Fruit fly (Drosophila melanogaster) whole organism, embryonic: ENCODE results near the gene Srrm234.

Source experiments
- CG12299 ChIP-seq: fragments of 200-800 bp; sonication (Bioruptor generic); optimal IDR thresholded peaks from 2 replicates; lab custom pipeline; 2018; ENCODE audit warnings: missing biosample characterization, mild to moderate bottlenecking, missing genetic modification characterization
- CG13424 ChIP-seq: fragments of 200-800 bp; sonication (Bioruptor generic); optimal IDR thresholded peaks from 2 replicates; lab custom pipeline; 2019; ENCODE audit warnings: missing biosample characterization, mild to moderate bottlenecking, missing genetic modification characterization, moderate library complexity
- CG30403 ChIP-seq: fragments of 200-800 bp; sonication (Bioruptor generic); optimal IDR thresholded peaks from 3 replicates; lab custom pipeline; 2016; ENCODE audit warnings: missing biosample characterization, missing genetic modification characterization
- CG4424 ChIP-seq: fragments of 200-800 bp; sonication (Bioruptor generic); optimal IDR thresholded peaks from 3 replicates; lab custom pipeline; 2016; ENCODE audit warnings: missing biosample characterization, missing genetic modification characterization
- CG7786 ChIP-seq: fragments of 200-800 bp; sonication (Bioruptor generic); optimal IDR thresholded peaks from 2 replicates; lab custom pipeline; 2016; ENCODE audit warnings: missing biosample characterization, missing genetic modification characterization
- NC2β ChIP-seq: fragments of 200-800 bp; sonication (Bioruptor generic); optimal IDR thresholded peaks from 2 replicates; lab custom pipeline; 2016; ENCODE audit warnings: missing biosample characterization, missing genetic modification characterization
- Opbp ChIP-seq: fragments of 200-800 bp; sonication (Bioruptor generic); IDR thresholded peaks from 3 replicates; pipeline ENCODE4 v1.3.6; 2022; ENCODE audit warnings: missing biosample characterization, missing genetic modification characterization; ENCODE audit not compliant: partially characterized antibody
- inv ChIP-seq: fragments of 200-800 bp; sonication (Bioruptor generic); IDR thresholded peaks from 2 replicates; pipeline ENCODE4 v1.3.6; 2022; ENCODE audit warnings: missing biosample characterization, missing genetic modification characterization; ENCODE audit not compliant: partially characterized antibody
- kni ChIP-seq: fragments of 200-800 bp; sonication (Bioruptor generic); optimal IDR thresholded peaks from 3 replicates; lab custom pipeline; 2017; ENCODE audit warnings: mild to moderate bottlenecking, missing biosample characterization, missing genetic modification reagents, missing genetic modification characterization
- lola ChIP-seq, 3 experiments: fragments of >200 bp in 2 of 3; fragments of 200-800 bp in 1 of 3; sonication (Bioruptor generic) in 1 of 3; optimal IDR thresholded peaks; 2 replicates each; lab custom pipeline; 2017 to 2019; ENCODE audit warnings: missing biosample characterization in 3 of 3, missing genetic modification characterization in 3 of 3, mild to moderate bottlenecking in 1 of 3, moderate library complexity in 1 of 3
- mirr ChIP-seq: fragments of 200-800 bp; sonication (Bioruptor generic); optimal IDR thresholded peaks from 3 replicates; lab custom pipeline; 2018; ENCODE audit warnings: missing biosample characterization, mild to moderate bottlenecking, missing genetic modification characterization
- psq ChIP-seq: fragments of 200-800 bp; sonication (Bioruptor generic); optimal IDR thresholded peaks from 2 replicates; lab custom pipeline; 2017; ENCODE audit warnings: missing biosample characterization, missing genetic modification characterization
- ssp ChIP-seq: fragments of 200-800 bp; sonication (Bioruptor generic); IDR thresholded peaks from 2 replicates; pipeline ENCODE4 v1.3.6; 2022; ENCODE audit warnings: missing biosample characterization, missing genetic modification characterization

DNA sequence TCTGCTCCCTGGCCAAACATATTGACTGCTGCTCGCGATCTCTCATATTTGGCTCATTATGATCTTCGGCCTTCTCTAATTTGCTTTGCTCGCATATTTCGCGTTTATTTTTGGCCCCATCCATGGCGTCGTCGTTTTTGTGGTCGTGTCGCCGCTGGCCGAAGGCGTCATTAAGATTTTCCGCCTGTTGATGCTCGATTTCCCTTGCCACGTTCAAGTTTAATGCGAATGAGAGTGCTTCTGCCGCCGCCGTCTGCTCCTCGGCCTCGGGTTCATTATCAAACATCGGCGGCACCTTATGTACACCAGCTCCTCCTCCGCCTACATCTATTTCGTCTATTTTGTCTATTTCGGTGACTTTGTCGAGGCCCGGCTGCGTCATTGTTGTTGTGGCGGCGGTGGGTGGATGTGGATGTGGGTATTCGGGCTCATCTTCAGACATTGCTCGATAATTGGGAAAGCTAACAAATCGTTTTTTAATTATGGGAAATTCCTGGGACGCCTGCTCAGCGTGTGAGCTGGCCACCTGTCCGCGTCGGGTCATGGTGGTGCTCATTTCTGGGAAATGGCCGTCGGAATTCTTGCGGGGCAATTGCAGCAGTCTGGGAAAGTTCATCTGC, 50.3 kb downstream of the Srrm234 start:
- no peak for TF ChIP-seq CG12299
- TF ChIP-seq kni (GFP tag; lab: Kevin White, UChicago), result no peak
- no peak for TF ChIP-seq NC2β
- no peak for TF ChIP-seq CG13424 (tag; lab: Kevin White, UChicago)
- TF ChIP-seq CG30403 (GFP tag; lab: Kevin White, UChicago), result no peak
- TF ChIP-seq CG4424 (GFP tag; lab: Kevin White, UChicago), result no peak
- TF ChIP-seq psq, result no peak
- TF ChIP-seq inv (GFP tag; lab: Robert Waterston, UW), result no peak
- no peak for TF ChIP-seq lola (GFP tag; optimal IDR thresholded peaks at IDR 0.05; lab: Kevin White, UChicago)
- no peak for TF ChIP-seq mirr (GFP tag; lab: Kevin White, UChicago)
- TF ChIP-seq CG7786 (GFP tag; lab: Kevin White, UChicago), result no peak
- no peak for TF ChIP-seq Opbp (GFP tag; lab: Robert Waterston, UW)
- TF ChIP-seq ssp (GFP tag; lab: Robert Waterston, UW), result no peak
